Worm (Caenorhabditis elegans) whole organism, L1 larva: ENCODE data around the gene dsl-7.

ENCODE experiments used
- C04F5.9 ChIP-seq: sonication (generic microtip); optimal IDR thresholded peaks from 2 replicates; lab custom pipeline; 2016; ENCODE audit warnings: missing genetic modification characterization, missing compliant biosample characterization
- C16A3.4 ChIP-seq: fragments of 150-350 bp; optimal IDR thresholded peaks from 2 replicates; lab custom pipeline; 2014; ENCODE audit warnings: missing biosample characterization, missing genetic modification characterization
- C34B4.2 ChIP-seq: sonication (generic microtip); optimal IDR thresholded peaks from 2 replicates; lab custom pipeline; 2017; ENCODE audit warnings: mild to moderate bottlenecking, missing genetic modification characterization, missing compliant biosample characterization
- Y116A8C.19 ChIP-seq: sonication (generic microtip); optimal IDR thresholded peaks from 2 replicates; lab custom pipeline; 2016; ENCODE audit warnings: missing compliant biosample characterization, missing genetic modification characterization, borderline replicate concordance
- aha-1 ChIP-seq: fragments of 150-350 bp; optimal IDR thresholded peaks from 2 replicates; lab custom pipeline; 2014; ENCODE audit warnings: missing biosample characterization, missing genetic modification characterization
- alr-1 ChIP-seq: fragments of 200-800 bp; sonication (Bioruptor generic); optimal IDR thresholded peaks from 2 replicates; lab custom pipeline; 2018; ENCODE audit warnings: borderline replicate concordance, mild to moderate bottlenecking, missing genetic modification characterization, missing compliant biosample characterization
- aly-2 ChIP-seq: fragments of 150-350 bp; optimal IDR thresholded peaks from 2 replicates; lab custom pipeline; 2014; ENCODE audit warnings: missing biosample characterization, missing genetic modification characterization
- blmp-1 ChIP-seq: fragments of 150-350 bp; optimal IDR thresholded peaks from 2 replicates; lab custom pipeline; 2014; ENCODE audit warnings: missing biosample characterization, missing genetic modification characterization
- ceh-63 ChIP-seq: fragments of 200-800 bp; sonication (Bioruptor generic); optimal IDR thresholded peaks from 2 replicates; lab custom pipeline; 2018; ENCODE audit warnings: mild to moderate bottlenecking, missing genetic modification characterization, missing compliant biosample characterization
- ceh-82 ChIP-seq, 3 experiments: fragments of 150-350 bp in 1 of 3; sonication (generic microtip) in 2 of 3; optimal IDR thresholded peaks; 2 replicates each; lab custom pipeline; 2014 to 2017; ENCODE audit warnings: missing biosample characterization in 3 of 3, missing genetic modification characterization in 3 of 3
- ceh-88 ChIP-seq: fragments of 200-800 bp; sonication (Bioruptor generic); IDR thresholded peaks from 2 replicates; pipeline ENCODE4 v1.3.6; 2022; ENCODE audit warnings: missing genetic modification characterization, missing compliant biosample characterization
- ces-1 ChIP-seq: fragments of 150-350 bp; optimal IDR thresholded peaks from 2 replicates; lab custom pipeline; 2014; ENCODE audit warnings: missing biosample characterization, missing genetic modification reagents, missing genetic modification characterization
- efl-1 ChIP-seq, 4 experiments: fragments of 150-350 bp; optimal IDR thresholded peaks in 3 of 4; peaks in 1 of 4; 1 replicate in 1 of 4; 2 replicates in 3 of 4; lab custom pipeline; 2014; ENCODE audit warnings: missing biosample characterization in 2 of 4, missing genetic modification characterization in 2 of 4, missing genetic modification reagents in 2 of 4
- egl-27 ChIP-seq, 2 experiments: fragments of 150-350 bp in 1 of 2; sonication (generic microtip); optimal IDR thresholded peaks; 3 replicates each; lab custom pipeline; 2017 to 2018; ENCODE audit warnings: missing biosample characterization in 2 of 2, missing genetic modification characterization in 2 of 2, missing genetic modification reagents in 2 of 2
- elt-2 ChIP-seq: sonication (generic microtip); optimal IDR thresholded peaks from 2 replicates; lab custom pipeline; 2016; ENCODE audit warnings: missing genetic modification characterization, mild to moderate bottlenecking, inconsistent platforms, missing compliant biosample characterization, missing genetic modification reagents
- ets-5 ChIP-seq: fragments of 200-800 bp; sonication (Bioruptor generic); IDR thresholded peaks from 2 replicates; pipeline ENCODE4 v1.3.6; 2022; ENCODE audit warnings: missing genetic modification characterization, missing compliant biosample characterization
- fkh-4 ChIP-seq: sonication (generic microtip); optimal IDR thresholded peaks from 2 replicates; lab custom pipeline; 2016; ENCODE audit warnings: missing compliant biosample characterization, missing genetic modification characterization, borderline replicate concordance
- fkh-8 ChIP-seq: sonication (generic microtip); optimal IDR thresholded peaks from 2 replicates; lab custom pipeline; 2016; ENCODE audit warnings: mild to moderate bottlenecking, missing genetic modification characterization, missing compliant biosample characterization
- hlh-17 ChIP-seq: fragments of 200-800 bp; sonication (Bioruptor generic); optimal IDR thresholded peaks from 2 replicates; lab custom pipeline; 2018; ENCODE audit warnings: missing genetic modification characterization, mild to moderate bottlenecking, missing compliant biosample characterization, moderate library complexity, borderline replicate concordance
- hlh-4 ChIP-seq: sonication (generic microtip); optimal IDR thresholded peaks from 2 replicates; lab custom pipeline; 2016; ENCODE audit warnings: mild to moderate bottlenecking, missing genetic modification characterization, missing compliant biosample characterization
- irx-1 ChIP-seq: sonication (generic microtip); optimal IDR thresholded peaks from 2 replicates; lab custom pipeline; 2016; ENCODE audit warnings: missing genetic modification characterization, missing compliant biosample characterization
- lin-15B ChIP-seq: fragments of 150-350 bp; sonication (generic microtip); optimal IDR thresholded peaks from 3 replicates; lab custom pipeline; 2014; ENCODE audit warnings: missing biosample characterization, missing genetic modification characterization
- lin-35 ChIP-seq, 2 experiments: fragments of 150-350 bp; optimal IDR thresholded peaks; 2 replicates each; lab custom pipeline; 2014; ENCODE audit warnings: missing biosample characterization in 2 of 2, missing genetic modification characterization in 2 of 2, missing genetic modification reagents in 2 of 2
- lir-3 ChIP-seq: sonication (generic microtip); optimal IDR thresholded peaks from 2 replicates; lab custom pipeline; 2016; ENCODE audit warnings: mild to moderate bottlenecking, missing genetic modification characterization, moderate library complexity, missing compliant biosample characterization; ENCODE audit not compliant: poor library complexity
- mab-9 ChIP-seq: fragments of 200-800 bp; sonication (Bioruptor generic); IDR thresholded peaks from 2 replicates; pipeline ENCODE4 v1.3.6; 2022; ENCODE audit warnings: missing genetic modification reagents, missing genetic modification characterization, missing compliant biosample characterization
- mdl-1 ChIP-seq, 2 experiments: fragments of 150-350 bp; optimal IDR thresholded peaks; 2 replicates each; lab custom pipeline; 2014 to 2017; ENCODE audit warnings: missing biosample characterization in 2 of 2, missing genetic modification characterization in 2 of 2, inconsistent platforms in 1 of 2
- mep-1 ChIP-seq: fragments of 150-350 bp; optimal IDR thresholded peaks from 2 replicates; lab custom pipeline; 2014; ENCODE audit warnings: missing biosample characterization, missing genetic modification characterization
- nhr-19 ChIP-seq: fragments of 200-800 bp; sonication (Bioruptor generic); conservative IDR thresholded peaks from 2 replicates; pipeline ENCODE4 v1.3.6; 2022; ENCODE audit warnings: missing genetic modification characterization, missing compliant biosample characterization
- nhr-47 ChIP-seq: sonication (generic microtip); optimal IDR thresholded peaks from 2 replicates; lab custom pipeline; 2016; ENCODE audit warnings: mild to moderate bottlenecking, missing genetic modification characterization, moderate library complexity, missing compliant biosample characterization
- nhr-71 ChIP-seq: sonication (generic microtip); optimal IDR thresholded peaks from 2 replicates; lab custom pipeline; 2016; ENCODE audit warnings: mild to moderate bottlenecking, missing genetic modification characterization, moderate library complexity, missing compliant biosample characterization
- nhr-76 ChIP-seq: sonication (generic microtip); optimal IDR thresholded peaks from 2 replicates; lab custom pipeline; 2017; ENCODE audit warnings: missing biosample characterization, missing genetic modification characterization
- nhr-84 ChIP-seq: sonication (generic microtip); optimal IDR thresholded peaks from 2 replicates; lab custom pipeline; 2017; ENCODE audit warnings: missing biosample characterization, missing genetic modification characterization
- nhr-90 ChIP-seq: sonication (generic microtip); optimal IDR thresholded peaks from 2 replicates; lab custom pipeline; 2016; ENCODE audit warnings: mild to moderate bottlenecking, missing genetic modification characterization, missing compliant biosample characterization; ENCODE audit not compliant: poor library complexity
- pag-3 ChIP-seq: sonication (generic microtip); optimal IDR thresholded peaks from 2 replicates; lab custom pipeline; 2017; ENCODE audit warnings: missing genetic modification characterization, mild to moderate bottlenecking, missing compliant biosample characterization, antibody characterized with exemption, borderline replicate concordance; ENCODE audit not compliant: insufficient read depth
- rnt-1 ChIP-seq: sonication (generic microtip); optimal IDR thresholded peaks from 2 replicates; lab custom pipeline; 2016; ENCODE audit warnings: mild to moderate bottlenecking, missing genetic modification characterization, moderate library complexity, missing compliant biosample characterization
- sox-4 ChIP-seq: sonication (generic microtip); optimal IDR thresholded peaks from 2 replicates; lab custom pipeline; 2016; ENCODE audit warnings: missing genetic modification characterization, missing compliant biosample characterization
- sptf-1 ChIP-seq: fragments of 150-350 bp; optimal IDR thresholded peaks from 2 replicates; lab custom pipeline; 2014; ENCODE audit warnings: missing biosample characterization, missing genetic modification characterization
- sup-37 ChIP-seq: fragments of 200-800 bp; sonication (Bioruptor generic); optimal IDR thresholded peaks from 2 replicates; lab custom pipeline; 2018; ENCODE audit warnings: mild to moderate bottlenecking, missing genetic modification characterization, missing compliant biosample characterization
- tbx-2 ChIP-seq: sonication (generic microtip); optimal IDR thresholded peaks from 2 replicates; lab custom pipeline; 2016; ENCODE audit warnings: missing genetic modification characterization, missing compliant biosample characterization
- tlp-1 ChIP-seq: fragments of 150-350 bp; optimal IDR thresholded peaks from 2 replicates; lab custom pipeline; 2014; ENCODE audit warnings: missing biosample characterization, missing genetic modification characterization
- unc-130 ChIP-seq: fragments of 150-350 bp; optimal IDR thresholded peaks from 2 replicates; lab custom pipeline; 2017; ENCODE audit warnings: missing biosample characterization, missing genetic modification characterization, inconsistent platforms
- unc-62 ChIP-seq: fragments of 150-350 bp; optimal IDR thresholded peaks from 2 replicates; lab custom pipeline; 2014; ENCODE audit warnings: missing biosample characterization, missing genetic modification reagents, missing genetic modification characterization
- unc-86 ChIP-seq: sonication (generic microtip); optimal IDR thresholded peaks from 2 replicates; lab custom pipeline; 2016; ENCODE audit warnings: missing genetic modification characterization, missing compliant biosample characterization
- unc-98 ChIP-seq: fragments of 200-800 bp; sonication (Bioruptor generic); IDR thresholded peaks from 2 replicates; pipeline ENCODE4 v1.3.6; 2022; ENCODE audit warnings: missing genetic modification characterization, missing compliant biosample characterization
- vab-15 ChIP-seq: sonication (generic microtip); optimal IDR thresholded peaks from 2 replicates; lab custom pipeline; 2017; ENCODE audit warnings: missing genotype, mild to moderate bottlenecking, missing genetic modification characterization, missing compliant biosample characterization
- zip-4 ChIP-seq: fragments of 200-800 bp; sonication (Bioruptor generic); optimal IDR thresholded peaks from 2 replicates; lab custom pipeline; 2018; ENCODE audit warnings: mild to moderate bottlenecking, missing genetic modification characterization, moderate library complexity, missing compliant biosample characterization
- ztf-11 ChIP-seq, 2 experiments: sonication (generic microtip); optimal IDR thresholded peaks; 2 replicates each; lab custom pipeline; 2016 to 2017; ENCODE audit warnings: missing genetic modification characterization in 2 of 2, missing biosample characterization in 1 of 2, missing compliant biosample characterization in 1 of 2
- ztf-4 ChIP-seq: fragments of 150-350 bp; optimal IDR thresholded peaks from 2 replicates; lab custom pipeline; 2014; ENCODE audit warnings: missing biosample characterization, missing genetic modification characterization

Gene dsl-7

DNA sequence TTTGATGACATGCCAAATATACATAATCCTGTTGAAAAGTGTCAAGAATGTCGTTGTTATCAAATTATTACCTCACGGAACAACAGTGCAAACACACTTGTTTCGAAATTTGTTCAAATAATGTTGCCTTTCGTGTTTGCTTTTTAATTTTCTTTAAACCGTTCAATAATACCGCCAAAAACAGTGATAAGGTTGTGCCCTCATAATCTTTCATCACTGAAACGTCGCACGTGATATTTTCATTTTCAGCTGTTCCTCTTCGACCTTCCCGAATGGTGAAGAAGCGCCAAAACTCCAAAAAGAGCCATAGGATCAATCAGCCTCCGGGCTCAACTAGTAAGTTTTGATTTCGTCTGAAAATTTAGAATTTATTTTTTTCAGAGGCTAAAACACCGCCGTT is 9.1 kb downstream of the dsl-7 start, which contains the start of gene inft-2:
TSS of gene inft-2 (plus strand) at position 248 of the 400 bp plus-strand sequence.
- no peak for TF ChIP-seq lin-15B (tag; lab: Kevin White, UChicago)
- no peak for TF ChIP-seq efl-1 (optimal IDR thresholded peaks at IDR 0.05; lab: Kevin White, UChicago)
- peak in 1 of 2 experiments; percentile 52 for TF ChIP-seq efl-1 (GFP tag; optimal IDR thresholded peaks at IDR 0.05 in 1 of 2; lab: Kevin White, UChicago)
- peak; percentile 25 for TF ChIP-seq elt-2 (tag; lab: Kevin White, UChicago)
- TF ChIP-seq, all 84 proteins: peak for 2

DNA sequence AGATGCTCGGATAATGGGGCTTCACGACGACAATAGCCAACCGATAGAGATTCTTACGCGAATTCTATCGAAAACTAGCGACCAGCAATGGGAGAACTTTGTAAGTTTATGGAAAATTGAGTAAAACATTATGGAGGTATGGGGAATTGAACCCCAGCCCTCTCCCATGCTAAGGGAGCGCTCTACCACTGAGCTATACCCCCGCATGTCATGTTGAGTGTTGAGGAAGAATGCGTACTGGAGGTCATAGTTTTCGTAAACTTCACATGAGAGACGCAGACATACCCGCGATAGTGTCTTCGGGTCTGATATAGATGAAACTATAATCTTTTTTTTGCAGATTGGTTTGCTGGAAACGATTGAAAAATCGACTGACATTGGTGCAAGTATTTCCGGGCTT is 10.4 kb downstream of the dsl-7 start:
- TF ChIP-seq blmp-1 (tag; lab: Kevin White, UChicago) (peak; percentile 18), irx-1 (tag; lab: Kevin White, UChicago) (peak; percentile 50), ceh-88 (GFP tag; lab: Robert Waterston, UW) (no peak; the same call in 1 of the 2 replicates), efl-1 (optimal IDR thresholded peaks at IDR 0.05; lab: Kevin White, UChicago) (peak; percentile 50 to 56), efl-1 (GFP tag; optimal IDR thresholded peaks at IDR 0.05 in 1 of 2; lab: Kevin White, UChicago) (peak; percentile 28 to 94), C04F5.9 (tag; lab: Kevin White, UChicago) (no peak), lin-35 (GFP tag; optimal IDR thresholded peaks at IDR 0.05; lab: Kevin White, UChicago) (peak; percentile 52 to 82), sup-37 (no peak), nhr-71 (tag; lab: Kevin White, UChicago) (peak; percentile 74), zip-4 (GFP tag; lab: Kevin White, UChicago) (peak; percentile 15), C34B4.2 (tag; lab: Kevin White, UChicago) (no peak), Y116A8C.19 (no peak), sptf-1 (tag; lab: Kevin White, UChicago) (no peak), aha-1 (tag; lab: Kevin White, UChicago) (no peak), alr-1 (no peak), unc-98 (no peak), ztf-4 (tag; lab: Kevin White, UChicago) (no peak), vab-15 (tag; lab: Kevin White, UChicago) (peak; percentile 41), hlh-17 (GFP tag; lab: Kevin White, UChicago) (no peak), tbx-2 (tag; lab: Kevin White, UChicago) (peak; percentile 32), nhr-47 (tag; lab: Kevin White, UChicago) (peak; percentile 75), tlp-1 (tag; lab: Kevin White, UChicago) (no peak), fkh-8 (tag; lab: Kevin White, UChicago) (peak; percentile 62), C16A3.4 (peak; percentile 78), nhr-90 (peak; percentile 55), mab-9 (GFP tag; lab: Robert Waterston, UW) (no peak), nhr-19 (GFP tag; lab: Robert Waterston, UW) (peak; percentile 76), unc-130 (peak; percentile 59), lir-3 (peak; percentile 34), ets-5 (GFP tag; lab: Robert Waterston, UW) (no peak), unc-62 (no peak), ztf-11 (tag; optimal IDR thresholded peaks at IDR 0.05; lab: Kevin White, UChicago) (peak in 1 of 2 experiments; percentile 5), mdl-1 (tag; optimal IDR thresholded peaks at IDR 0.05; lab: Kevin White, UChicago) (peak in 1 of 2 experiments; percentile 74), egl-27 (tag; optimal IDR thresholded peaks at IDR 0.05; lab: Kevin White, UChicago) (peak in 1 of 2 experiments; percentile 42), ces-1 (GFP tag; lab: Kevin White, UChicago) (no peak), pag-3 (tag; lab: Kevin White, UChicago) (no peak), rnt-1 (tag; lab: Kevin White, UChicago) (peak; percentile 75), ceh-63 (no peak), unc-86 (peak; percentile 1), fkh-4 (tag; lab: Kevin White, UChicago) (no peak), hlh-4 (no peak), nhr-76 (tag; lab: Kevin White, UChicago) (no peak), nhr-84 (tag; lab: Kevin White, UChicago) (no peak), aly-2 (tag; lab: Kevin White, UChicago) (peak; percentile 79), ceh-82 (tag; optimal IDR thresholded peaks at IDR 0.05; lab: Kevin White, UChicago) (peak; percentile 20 to 58 (median 54)), mep-1 (tag; lab: Kevin White, UChicago) (peak; percentile 67), sox-4 (tag; lab: Kevin White, UChicago) (no peak)
